Worm (Caenorhabditis elegans) whole organism, young adult: ENCODE data around the gene sup-26.

ENCODE experiments used
- K12H6.12 ChIP-seq: fragments of 200-800 bp; sonication (Bioruptor generic); optimal IDR thresholded peaks from 2 replicates; lab custom pipeline; 2018; ENCODE audit warnings: mild to moderate bottlenecking, missing genetic modification characterization, missing compliant biosample characterization
- lsl-1 ChIP-seq: fragments of 200-800 bp; sonication (Bioruptor generic); optimal IDR thresholded peaks from 2 replicates; lab custom pipeline; 2018; ENCODE audit warnings: mild to moderate bottlenecking, missing genetic modification characterization, moderate library complexity, missing compliant biosample characterization

DNA sequence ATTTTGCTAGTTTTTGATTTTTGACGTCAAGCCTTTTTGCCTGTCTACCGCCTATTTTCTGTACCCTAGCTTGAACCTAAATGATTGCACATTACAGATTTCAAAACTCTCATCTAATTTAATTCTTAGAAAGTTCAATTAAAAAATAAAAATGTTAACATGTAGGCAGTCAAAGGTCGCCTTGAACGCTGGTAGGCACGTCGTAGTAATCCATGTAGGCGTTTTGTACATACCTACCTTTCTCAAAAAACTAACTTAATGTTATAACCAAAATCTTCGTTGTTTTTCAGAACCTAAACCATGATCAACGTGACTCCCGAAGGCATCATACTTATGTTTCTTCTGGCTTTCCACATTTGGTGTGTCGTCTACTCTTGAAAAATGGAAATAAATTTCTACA lies 43.8 kb upstream of the sup-26 start, which contains the start of gene H38K22.9:
- no peak for TF ChIP-seq K12H6.12 (tag; lab: Kevin White, UChicago)
- TF ChIP-seq lsl-1 (GFP tag; lab: Kevin White, UChicago) = no peak
